Worm (Caenorhabditis elegans): ENCODE results near the gene F36H5.17.

- TF ChIP-seq nhr-12 (tag; optimal IDR thresholded peaks at IDR 0.05) (no peak), lin-13 (tag; optimal IDR thresholded peaks at IDR 0.05) (no peak), unc-39 (tag; optimal IDR thresholded peaks at IDR 0.05) (no peak)
Observed at ce11 chrII:1728253-1728652, 27.7 kb downstream of the F36H5.17 start, which contains the start of gene btb-9.

All from whole organism, mixed stage, embryonic.